Fruit fly (Drosophila melanogaster) whole organism, embryonic: ENCODE data around the gene CG45066.

ENCODE experiments used
- CG10543 ChIP-seq: fragments of 200-800 bp; sonication (Bioruptor generic); optimal IDR thresholded peaks from 3 replicates; lab custom pipeline; 2017; ENCODE audit warnings: missing biosample characterization, mild to moderate bottlenecking, missing genetic modification characterization, moderate library complexity
- CG12219 ChIP-seq: fragments of 200-800 bp; sonication (Bioruptor generic); optimal IDR thresholded peaks from 3 replicates; lab custom pipeline; 2018; ENCODE audit warnings: missing biosample characterization, mild to moderate bottlenecking, missing genetic modification characterization
- CG13287 ChIP-seq: fragments of 200-800 bp; sonication (Bioruptor generic); IDR thresholded peaks from 2 replicates; pipeline ENCODE4 v1.3.6; 2022; ENCODE audit warnings: missing biosample characterization, missing genetic modification characterization; ENCODE audit not compliant: partially characterized antibody
- CG15514 ChIP-seq: fragments of 200-800 bp; sonication (Bioruptor generic); optimal IDR thresholded peaks from 3 replicates; lab custom pipeline; 2017; ENCODE audit warnings: missing biosample characterization, missing genetic modification characterization, mild to moderate bottlenecking, moderate library complexity, missing genetic modification reagents
- CG16779 ChIP-seq: fragments of 200-800 bp; sonication (Bioruptor generic); IDR thresholded peaks from 2 replicates; pipeline ENCODE4 v1.3.6; 2022; ENCODE audit warnings: missing biosample characterization, missing genetic modification characterization
- CG17385 ChIP-seq: fragments of 200-800 bp; sonication (Bioruptor generic); optimal IDR thresholded peaks from 3 replicates; lab custom pipeline; 2018; ENCODE audit warnings: missing biosample characterization, mild to moderate bottlenecking, missing genetic modification characterization
- CG17829 ChIP-seq: fragments of 200-800 bp; optimal IDR thresholded peaks from 2 replicates; lab custom pipeline; 2019; ENCODE audit warnings: missing biosample characterization, mild to moderate bottlenecking, missing genetic modification characterization, moderate library complexity
- CG18476 ChIP-seq: fragments of 200-800 bp; sonication (Bioruptor generic); optimal IDR thresholded peaks from 2 replicates; lab custom pipeline; 2016; ENCODE audit warnings: missing biosample characterization, mild to moderate bottlenecking, missing genetic modification characterization
- CG2116 ChIP-seq: fragments of 200-800 bp; sonication (Bioruptor generic); optimal IDR thresholded peaks from 3 replicates; lab custom pipeline; 2018; ENCODE audit warnings: missing biosample characterization, mild to moderate bottlenecking, missing genetic modification characterization
- CG2129 ChIP-seq: fragments of 200-800 bp; sonication (Bioruptor generic); IDR thresholded peaks from 2 replicates; pipeline ENCODE4 v1.3.6; 2022; ENCODE audit warnings: missing biosample characterization, missing genetic modification characterization; ENCODE audit not compliant: partially characterized antibody
- CG32772 ChIP-seq: fragments of 200-800 bp; sonication (Bioruptor generic); IDR thresholded peaks from 2 replicates; pipeline ENCODE4 v1.3.6; 2022; ENCODE audit warnings: missing biosample characterization, missing genetic modification characterization
- CG34376 ChIP-seq: fragments of 200-800 bp; sonication (Bioruptor generic); optimal IDR thresholded peaks from 2 replicates; lab custom pipeline; 2018; ENCODE audit warnings: missing biosample characterization, mild to moderate bottlenecking, missing genetic modification characterization
- CG3726 ChIP-seq: fragments of 200-800 bp; sonication (Bioruptor generic); IDR thresholded peaks from 3 replicates; pipeline ENCODE4, ENCODE4 v1.3.6; 2022; ENCODE audit warnings: missing biosample characterization, missing genetic modification characterization
- CG3995 ChIP-seq: fragments of 200-800 bp; sonication (Bioruptor generic); optimal IDR thresholded peaks from 3 replicates; lab custom pipeline; 2016; ENCODE audit warnings: missing biosample characterization, missing genetic modification characterization
- CG4282 ChIP-seq: fragments of 200-800 bp; sonication (Bioruptor generic); optimal IDR thresholded peaks from 2 replicates; lab custom pipeline; 2016; ENCODE audit warnings: missing biosample characterization, missing genetic modification characterization
- CG43689 ChIP-seq: fragments of 200-800 bp; sonication (Bioruptor generic); IDR thresholded peaks from 2 replicates; pipeline ENCODE4 v1.3.6; 2022; ENCODE audit warnings: missing biosample characterization, missing genetic modification characterization
- CG4707 ChIP-seq: fragments of 200-800 bp; sonication (Bioruptor generic); optimal IDR thresholded peaks from 2 replicates; lab custom pipeline; 2018; ENCODE audit warnings: missing biosample characterization, mild to moderate bottlenecking, missing genetic modification characterization, moderate library complexity
- CG4730 ChIP-seq: fragments of 200-800 bp; sonication (Bioruptor generic); IDR thresholded peaks from 2 replicates; pipeline ENCODE4 v1.3.6; 2022; ENCODE audit warnings: missing biosample characterization, missing genetic modification characterization
- CG5180 ChIP-seq: fragments of 200-800 bp; sonication (Bioruptor generic); optimal IDR thresholded peaks from 3 replicates; lab custom pipeline; 2017; ENCODE audit warnings: missing biosample characterization, missing genetic modification characterization, mild to moderate bottlenecking, moderate library complexity, missing genetic modification reagents
- CG8281 ChIP-seq: fragments of 200-800 bp; sonication (Bioruptor generic); optimal IDR thresholded peaks from 2 replicates; lab custom pipeline; 2018; ENCODE audit warnings: missing biosample characterization, mild to moderate bottlenecking, missing genetic modification characterization, moderate library complexity
- CG8290 ChIP-seq, 3 experiments: fragments of 200-800 bp; sonication (Bioruptor generic); optimal IDR thresholded peaks; 2 replicates each; lab custom pipeline; 2016 to 2019; ENCODE audit warnings: missing biosample characterization in 3 of 3, missing genetic modification characterization in 3 of 3, mild to moderate bottlenecking in 2 of 3, moderate library complexity in 1 of 3
- CG9215 ChIP-seq: fragments of 200-800 bp; sonication (Bioruptor generic); IDR thresholded peaks from 2 replicates; pipeline ENCODE4 v1.3.6; 2022; ENCODE audit warnings: missing biosample characterization, missing genetic modification characterization
- CG9932 ChIP-seq: fragments of 200-800 bp; sonication (Bioruptor generic); IDR thresholded peaks from 2 replicates; pipeline ENCODE4 v1.3.6; 2022; ENCODE audit warnings: missing biosample characterization, missing genetic modification characterization
- Dbx ChIP-seq: fragments of 200-800 bp; sonication (Bioruptor generic); IDR thresholded peaks from 3 replicates; pipeline ENCODE4 v1.3.6; 2022; ENCODE audit warnings: missing biosample characterization, missing genetic modification characterization
- Fer1 ChIP-seq: fragments of 200-800 bp; sonication (Bioruptor generic); optimal IDR thresholded peaks from 2 replicates; lab custom pipeline; 2017; ENCODE audit warnings: missing biosample characterization, mild to moderate bottlenecking, missing genetic modification characterization
- H15 ChIP-seq: fragments of 200-800 bp; sonication (Bioruptor generic); IDR thresholded peaks from 3 replicates; pipeline ENCODE4 v1.3.6; 2022; ENCODE audit warnings: missing biosample characterization, missing genetic modification characterization
- Mrtf ChIP-seq: fragments of 200-800 bp; sonication (Bioruptor generic); IDR thresholded peaks from 3 replicates; pipeline ENCODE4 v1.3.6; 2022; ENCODE audit warnings: missing biosample characterization, missing genetic modification characterization
- Nf-YB ChIP-seq: fragments of 200-800 bp; sonication (Bioruptor generic); optimal IDR thresholded peaks from 3 replicates; lab custom pipeline; 2019; ENCODE audit warnings: missing biosample characterization, mild to moderate bottlenecking, missing genetic modification characterization, moderate library complexity
- Oaz ChIP-seq: fragments of 200-800 bp; sonication (Bioruptor generic); IDR thresholded peaks from 2 replicates; pipeline ENCODE4 v1.3.6; 2022; ENCODE audit warnings: missing biosample characterization, missing genetic modification characterization
- Rfx ChIP-seq: fragments of 200-800 bp; sonication (Bioruptor generic); IDR thresholded peaks from 2 replicates; pipeline ENCODE4 v1.3.6; 2022; ENCODE audit warnings: missing biosample characterization, missing genetic modification characterization
- Tbp ChIP-seq: fragments of >200 bp; optimal IDR thresholded peaks from 2 replicates; lab custom pipeline; 2018; ENCODE audit warnings: missing biosample characterization, missing genetic modification characterization
- abd-A ChIP-seq: fragments of 200-800 bp; sonication (Bioruptor generic); optimal IDR thresholded peaks from 3 replicates; lab custom pipeline; 2019; ENCODE audit warnings: missing biosample characterization, mild to moderate bottlenecking, missing genetic modification characterization, moderate library complexity
- amos ChIP-seq: fragments of 200-800 bp; sonication (Bioruptor generic); IDR thresholded peaks from 2 replicates; pipeline ENCODE4 v1.3.6; 2022; ENCODE audit warnings: missing biosample characterization, missing genetic modification characterization; ENCODE audit not compliant: partially characterized antibody
- ara ChIP-seq: fragments of 200-800 bp; sonication (Bioruptor generic); IDR thresholded peaks from 2 replicates; pipeline ENCODE4 v1.3.6; 2022; ENCODE audit warnings: missing biosample characterization, missing genetic modification characterization
- ash1 ChIP-seq: fragments of 200-800 bp; sonication (Bioruptor generic); optimal IDR thresholded peaks from 2 replicates; lab custom pipeline; 2018; ENCODE audit warnings: missing biosample characterization, mild to moderate bottlenecking, missing genetic modification characterization
- bsh ChIP-seq, 2 experiments: fragments of 200-800 bp; sonication (Bioruptor generic); optimal IDR thresholded peaks; 2 replicates each; lab custom pipeline; 2017 to 2018; ENCODE audit warnings: mild to moderate bottlenecking in 2 of 2, missing biosample characterization in 2 of 2, missing genetic modification characterization in 2 of 2, moderate library complexity in 1 of 2
- dati ChIP-seq: fragments of 200-800 bp; sonication (Bioruptor generic); IDR thresholded peaks from 2 replicates; pipeline ENCODE4 v1.3.6; 2022; ENCODE audit warnings: missing biosample characterization, missing genetic modification characterization
- emc ChIP-seq: fragments of 200-800 bp; sonication (Bioruptor generic); optimal IDR thresholded peaks from 2 replicates; lab custom pipeline; 2016; ENCODE audit warnings: missing biosample characterization, missing genetic modification characterization
- ftz-f1 ChIP-seq: fragments of 200-800 bp; sonication (Bioruptor generic); optimal IDR thresholded peaks from 2 replicates; lab custom pipeline; 2016; ENCODE audit warnings: missing biosample characterization, missing genetic modification characterization
- gem ChIP-seq: fragments of 200-800 bp; sonication (Bioruptor generic); optimal IDR thresholded peaks from 2 replicates; lab custom pipeline; 2019; ENCODE audit warnings: missing biosample characterization, mild to moderate bottlenecking, missing genetic modification characterization, moderate library complexity
- gsb-n ChIP-seq: fragments of 200-800 bp; sonication (Bioruptor generic); optimal IDR thresholded peaks from 3 replicates; lab custom pipeline; 2018; ENCODE audit warnings: missing biosample characterization, mild to moderate bottlenecking, missing genetic modification characterization
- her ChIP-seq: fragments of 200-800 bp; sonication (Bioruptor generic); optimal IDR thresholded peaks from 2 replicates; lab custom pipeline; 2016; ENCODE audit warnings: missing biosample characterization, missing genetic modification characterization
- lilli ChIP-seq: fragments of 200-800 bp; sonication (Bioruptor generic); optimal IDR thresholded peaks from 3 replicates; lab custom pipeline; 2016; ENCODE audit warnings: missing biosample characterization, missing genetic modification characterization
- pho ChIP-seq: fragments of 200-800 bp; sonication (Bioruptor generic); optimal IDR thresholded peaks from 2 replicates; lab custom pipeline; 2016; ENCODE audit warnings: missing biosample characterization, missing genetic modification characterization
- prd ChIP-seq, 3 experiments: fragments of >200 bp in 2 of 3; fragments of 200-800 bp in 1 of 3; sonication (Bioruptor generic) in 1 of 3; optimal IDR thresholded peaks in 2 of 3; IDR thresholded peaks in 1 of 3; 2 replicates in 2 of 3; 3 replicates in 1 of 3; pipeline versions ENCODE4 v1.3.6 to Lab custom; 2017 to 2022; ENCODE audit warnings: missing biosample characterization in 1 of 3, missing genetic modification characterization in 1 of 3
- sens-2 ChIP-seq: fragments of 200-800 bp; sonication (Bioruptor generic); IDR thresholded peaks from 2 replicates; pipeline ENCODE4 v1.3.6; 2022; ENCODE audit warnings: missing biosample characterization, missing genetic modification characterization
- so ChIP-seq: fragments of 200-800 bp; sonication (Bioruptor generic); IDR thresholded peaks from 3 replicates; pipeline ENCODE4 v1.3.6; 2022; ENCODE audit warnings: missing biosample characterization, missing genetic modification characterization
- wor ChIP-seq: fragments of 200-800 bp; sonication (Bioruptor generic); IDR thresholded peaks from 2 replicates; pipeline ENCODE4 v1.3.6; 2022; ENCODE audit warnings: missing biosample characterization, missing genetic modification characterization
- zen2 ChIP-seq: fragments of 200-800 bp; sonication (Bioruptor generic); IDR thresholded peaks from 3 replicates; pipeline ENCODE4 v1.3.6; 2022; ENCODE audit warnings: missing biosample characterization, missing genetic modification characterization; ENCODE audit not compliant: partially characterized antibody

Gene CG45066

dm6 chr3L:3096073-3096725, 14.8 kb downstream of the CG45066 start (continued):
- TF ChIP-seq CG2116 (GFP tag; lab: Kevin White, UChicago) (no peak), Fer1 (GFP tag; lab: Kevin White, UChicago) (no peak), CG13287 (GFP tag; lab: Robert Waterston, UW) (peak; percentile 47; the same call in 1 of the 2 replicates), sens-2 (GFP tag; lab: Robert Waterston, UW) (no peak), CG8281 (no peak), gem (peak; percentile 44), lilli (GFP tag; lab: Kevin White, UChicago) (peak; percentile 49), dati (GFP tag; lab: Robert Waterston, UW) (no peak), CG4730 (no peak), CG10543 (GFP tag; lab: Kevin White, UChicago) (no peak), CG43689 (no peak), CG18476 (no peak), abd-A (tag; lab: Kevin White, UChicago) (no peak), Rfx (GFP tag; lab: Robert Waterston, UW) (peak; percentile 42; the same call in 1 of the 2 replicates), CG8290 (GFP tag; optimal IDR thresholded peaks at IDR 0.05; lab: Kevin White, UChicago) (no peak), CG8290 (tag; optimal IDR thresholded peaks at IDR 0.05; lab: Kevin White, UChicago) (no peak), CG15514 (GFP tag; lab: Kevin White, UChicago) (no peak), Nf-YB (no peak), CG2129 (peak; percentile 38; the same call in 1 of the 2 replicates), amos (peak; percentile 81), CG3726 (no peak), CG9932 (GFP tag; lab: Robert Waterston, UW) (peak; percentile 51), pho (peak; percentile 11), CG4707 (no peak), her (GFP tag; lab: Kevin White, UChicago) (no peak), CG34376 (no peak), CG32772 (GFP tag; lab: Robert Waterston, UW) (no peak), bsh (GFP tag; optimal IDR thresholded peaks at IDR 0.05; lab: Kevin White, UChicago) (peak in 1 of 2 experiments; percentile 8), CG4282 (GFP tag; lab: Kevin White, UChicago) (no peak), ftz-f1 (GFP tag; lab: Kevin White, UChicago) (no peak), CG16779 (GFP tag; lab: Robert Waterston, UW) (no peak), CG17829 (tag; lab: Kevin White, UChicago) (no peak), Tbp (no peak), Mrtf (GFP tag; lab: Robert Waterston, UW) (no peak), wor (GFP tag; lab: Robert Waterston, UW) (no peak), ara (no peak), CG12219 (GFP tag; lab: Kevin White, UChicago) (no peak), CG9215 (GFP tag; lab: Robert Waterston, UW) (no peak), ash1 (no peak), CG17385 (GFP tag; lab: Kevin White, UChicago) (no peak), zen2 (GFP tag; lab: Robert Waterston, UW) (peak; percentile 60; the same call in 1 of the 3 replicates), CG3995 (GFP tag; lab: Kevin White, UChicago) (no peak), gsb-n (tag; lab: Kevin White, UChicago) (no peak), emc (GFP tag; lab: Kevin White, UChicago) (no peak), so (no peak; the same call in 2 of the 3 replicates), CG5180 (GFP tag; lab: Kevin White, UChicago) (peak; percentile 99), prd (optimal IDR thresholded peaks at IDR 0.05; lab: Kevin White, UChicago) (no peak), prd (GFP tag; IDR thresholded peaks at IDR 0.05; lab: Robert Waterston, UW) (no peak), Dbx (GFP tag; lab: Robert Waterston, UW) (0 out of 3 replicates have a peak, but pooled peaks have one; percentile 53), H15 (GFP tag; lab: Robert Waterston, UW) (no peak), Oaz (GFP tag; lab: Robert Waterston, UW) (no peak)
